Fruit fly (Drosophila melanogaster) whole organism, embryonic: ENCODE data around the gene barc.

Source experiments
- Aef1 ChIP-seq: fragments of 200-800 bp; sonication (Bioruptor generic); IDR thresholded peaks from 3 replicates; pipeline ENCODE4 v1.3.6; 2022; ENCODE audit warnings: missing biosample characterization, missing genetic modification characterization
- Bteb2 ChIP-seq: fragments of 200-800 bp; sonication (Bioruptor generic); optimal IDR thresholded peaks from 2 replicates; lab custom pipeline; 2016; ENCODE audit warnings: missing biosample characterization, missing genetic modification characterization
- C15 ChIP-seq: fragments of 200-800 bp; sonication (Bioruptor generic); IDR thresholded peaks from 3 replicates; pipeline ENCODE4 v1.3.6; 2022; ENCODE audit warnings: missing biosample characterization, missing genetic modification characterization
- CG10147 ChIP-seq: fragments of 200-800 bp; sonication (Bioruptor generic); optimal IDR thresholded peaks from 2 replicates; lab custom pipeline; 2019; ENCODE audit warnings: missing biosample characterization, mild to moderate bottlenecking, missing genetic modification characterization, moderate library complexity
- CG10274 ChIP-seq: fragments of 200-800 bp; sonication (Bioruptor generic); optimal IDR thresholded peaks from 3 replicates; lab custom pipeline; 2017; ENCODE audit warnings: missing biosample characterization, mild to moderate bottlenecking, missing genetic modification characterization
- CG15073 ChIP-seq: fragments of 200-800 bp; sonication (Bioruptor generic); optimal IDR thresholded peaks from 2 replicates; lab custom pipeline; 2016; ENCODE audit warnings: missing biosample characterization, missing genetic modification characterization
- CG16779 ChIP-seq: fragments of 200-800 bp; sonication (Bioruptor generic); IDR thresholded peaks from 2 replicates; pipeline ENCODE4 v1.3.6; 2022; ENCODE audit warnings: missing biosample characterization, missing genetic modification characterization
- CG16863 ChIP-seq: fragments of 200-800 bp; sonication (Bioruptor generic); optimal IDR thresholded peaks from 3 replicates; lab custom pipeline; 2016; ENCODE audit warnings: missing biosample characterization, missing genetic modification characterization
- CG2129 ChIP-seq: fragments of 200-800 bp; sonication (Bioruptor generic); IDR thresholded peaks from 2 replicates; pipeline ENCODE4 v1.3.6; 2022; ENCODE audit warnings: missing biosample characterization, missing genetic modification characterization; ENCODE audit not compliant: partially characterized antibody
- CG2875 ChIP-seq: fragments of 200-800 bp; sonication (Bioruptor generic); optimal IDR thresholded peaks from 2 replicates; lab custom pipeline; 2017; ENCODE audit warnings: missing biosample characterization, mild to moderate bottlenecking, missing genetic modification characterization, missing genetic modification reagents
- CG2889 ChIP-seq: fragments of 200-800 bp; sonication (Bioruptor generic); IDR thresholded peaks from 3 replicates; pipeline ENCODE4 v1.3.6; 2022; ENCODE audit warnings: missing biosample characterization, missing genetic modification characterization
- CG31388 ChIP-seq: fragments of 200-800 bp; sonication (Bioruptor generic); optimal IDR thresholded peaks from 2 replicates; lab custom pipeline; 2016; ENCODE audit warnings: missing biosample characterization, missing genetic modification characterization
- CG3838 ChIP-seq: fragments of 200-800 bp; sonication (Bioruptor generic); optimal IDR thresholded peaks from 3 replicates; lab custom pipeline; 2016; ENCODE audit warnings: missing biosample characterization, missing genetic modification characterization
- CG4820 ChIP-seq: fragments of 200-800 bp; sonication (Bioruptor generic); optimal IDR thresholded peaks from 3 replicates; lab custom pipeline; 2016; ENCODE audit warnings: missing biosample characterization, missing genetic modification characterization
- CG6254 ChIP-seq: fragments of 200-800 bp; sonication (Bioruptor generic); optimal IDR thresholded peaks from 3 replicates; lab custom pipeline; 2017; ENCODE audit warnings: mild to moderate bottlenecking, missing biosample characterization, missing genetic modification reagents, missing genetic modification characterization
- CG6791 ChIP-seq: fragments of 200-800 bp; sonication (Bioruptor generic); IDR thresholded peaks from 3 replicates; pipeline ENCODE4 v1.3.6; 2022; ENCODE audit warnings: missing biosample characterization, missing genetic modification characterization; ENCODE audit not compliant: partially characterized antibody
- CG7928 ChIP-seq: fragments of 200-800 bp; sonication (Bioruptor generic); optimal IDR thresholded peaks from 2 replicates; lab custom pipeline; 2017; ENCODE audit warnings: missing biosample characterization, mild to moderate bottlenecking, missing genetic modification characterization
- CG8290 ChIP-seq, 3 experiments: fragments of 200-800 bp; sonication (Bioruptor generic); optimal IDR thresholded peaks; 2 replicates each; lab custom pipeline; 2016 to 2019; ENCODE audit warnings: missing biosample characterization in 3 of 3, missing genetic modification characterization in 3 of 3, mild to moderate bottlenecking in 2 of 3, moderate library complexity in 1 of 3
- Dip3 ChIP-seq: fragments of 200-800 bp; sonication (Bioruptor generic); optimal IDR thresholded peaks from 3 replicates; lab custom pipeline; 2016; ENCODE audit warnings: missing biosample characterization, missing genetic modification characterization
- Dp ChIP-seq: fragments of 200-800 bp; sonication (Bioruptor generic); optimal IDR thresholded peaks from 2 replicates; lab custom pipeline; 2018; ENCODE audit warnings: missing biosample characterization, mild to moderate bottlenecking, missing genetic modification characterization, moderate library complexity
- Ets97D ChIP-seq: fragments of 200-800 bp; sonication (Bioruptor generic); optimal IDR thresholded peaks from 3 replicates; lab custom pipeline; 2016; ENCODE audit warnings: missing biosample characterization, missing genetic modification characterization
- Hand ChIP-seq: fragments of 200-800 bp; sonication (Bioruptor generic); optimal IDR thresholded peaks from 2 replicates; lab custom pipeline; 2017; ENCODE audit warnings: mild to moderate bottlenecking, missing biosample characterization, missing genetic modification reagents, missing genetic modification characterization
- Jarid2 ChIP-seq: fragments of 200-800 bp; sonication (Bioruptor generic); optimal IDR thresholded peaks from 3 replicates; lab custom pipeline; 2017; ENCODE audit warnings: mild to moderate bottlenecking, missing biosample characterization, missing genetic modification reagents, missing genetic modification characterization
- Lhr ChIP-seq: fragments of 200-800 bp; sonication (Bioruptor generic); optimal IDR thresholded peaks from 3 replicates; lab custom pipeline; 2017; ENCODE audit warnings: mild to moderate bottlenecking, missing biosample characterization, missing genetic modification reagents, missing genetic modification characterization
- Lpt ChIP-seq: fragments of >200 bp; optimal IDR thresholded peaks from 2 replicates; lab custom pipeline; 2018; ENCODE audit warnings: missing biosample characterization, missing genetic modification characterization
- NFAT ChIP-seq: fragments of 200-800 bp; sonication (Bioruptor generic); IDR thresholded peaks from 2 replicates; pipeline ENCODE4 v1.3.6; 2022; ENCODE audit warnings: missing biosample characterization, missing genetic modification characterization
- NK7.1 ChIP-seq: fragments of 200-800 bp; sonication (Bioruptor generic); optimal IDR thresholded peaks from 3 replicates; lab custom pipeline; 2016; ENCODE audit warnings: missing biosample characterization, missing genetic modification characterization
- PHDP ChIP-seq: fragments of 200-800 bp; sonication (Bioruptor generic); optimal IDR thresholded peaks from 3 replicates; lab custom pipeline; 2018; ENCODE audit warnings: missing biosample characterization, mild to moderate bottlenecking, missing genetic modification characterization, moderate library complexity
- Sin3A ChIP-seq: fragments of >200 bp; optimal IDR thresholded peaks from 2 replicates; lab custom pipeline; 2018
- Sox100B ChIP-seq: fragments of 200-800 bp; sonication (Bioruptor generic); optimal IDR thresholded peaks from 3 replicates; lab custom pipeline; 2018; ENCODE audit warnings: missing biosample characterization, mild to moderate bottlenecking, missing genetic modification characterization
- Tbp ChIP-seq: fragments of >200 bp; optimal IDR thresholded peaks from 2 replicates; lab custom pipeline; 2018; ENCODE audit warnings: missing biosample characterization, missing genetic modification characterization
- br ChIP-seq: fragments of >200 bp; optimal IDR thresholded peaks from 2 replicates; lab custom pipeline; 2017
- cad ChIP-seq: fragments of >200 bp; optimal IDR thresholded peaks from 2 replicates; lab custom pipeline; 2017; ENCODE audit warnings: missing biosample characterization, missing genetic modification characterization
- fru ChIP-seq: fragments of >200 bp; optimal IDR thresholded peaks from 2 replicates; lab custom pipeline; 2017
- gem ChIP-seq: fragments of 200-800 bp; sonication (Bioruptor generic); optimal IDR thresholded peaks from 2 replicates; lab custom pipeline; 2019; ENCODE audit warnings: missing biosample characterization, mild to moderate bottlenecking, missing genetic modification characterization, moderate library complexity
- hb ChIP-seq: fragments of 200-800 bp; sonication (Bioruptor generic); IDR thresholded peaks from 3 replicates; pipeline ENCODE4 v1.3.6; 2022; ENCODE audit warnings: missing biosample characterization, missing genetic modification characterization; ENCODE audit not compliant: partially characterized antibody
- inv ChIP-seq: fragments of 200-800 bp; sonication (Bioruptor generic); IDR thresholded peaks from 2 replicates; pipeline ENCODE4 v1.3.6; 2022; ENCODE audit warnings: missing biosample characterization, missing genetic modification characterization; ENCODE audit not compliant: partially characterized antibody
- kah ChIP-seq: fragments of 200-800 bp; sonication (Bioruptor generic); optimal IDR thresholded peaks from 2 replicates; lab custom pipeline; 2018; ENCODE audit warnings: missing biosample characterization, mild to moderate bottlenecking, missing genetic modification characterization
- knrl ChIP-seq: fragments of 200-800 bp; sonication (Bioruptor generic); IDR thresholded peaks from 3 replicates; pipeline ENCODE4 v1.3.6; 2022; ENCODE audit warnings: missing biosample characterization, missing genetic modification characterization; ENCODE audit not compliant: partially characterized antibody
- lmd ChIP-seq: fragments of 200-800 bp; sonication (Bioruptor generic); IDR thresholded peaks from 2 replicates; pipeline ENCODE4 v1.3.6; 2022; ENCODE audit warnings: missing biosample characterization, missing genetic modification characterization
- pho ChIP-seq: fragments of 200-800 bp; sonication (Bioruptor generic); optimal IDR thresholded peaks from 2 replicates; lab custom pipeline; 2016; ENCODE audit warnings: missing biosample characterization, missing genetic modification characterization
- pnt ChIP-seq: fragments of 200-800 bp; sonication (Bioruptor generic); optimal IDR thresholded peaks from 3 replicates; lab custom pipeline; 2016; ENCODE audit warnings: missing biosample characterization, missing genetic modification characterization
- ro ChIP-seq: fragments of 200-800 bp; sonication (Bioruptor generic); IDR thresholded peaks from 2 replicates; pipeline ENCODE4 v1.3.6; 2022; ENCODE audit warnings: missing biosample characterization, missing genetic modification characterization
- seq ChIP-seq: fragments of 200-800 bp; sonication (Bioruptor generic); IDR thresholded peaks from 2 replicates; pipeline ENCODE4 v1.3.6; 2022; ENCODE audit warnings: missing biosample characterization, missing genetic modification characterization
- sna ChIP-seq: fragments of 200-800 bp; sonication (Bioruptor generic); IDR thresholded peaks from 2 replicates; pipeline ENCODE4 v1.3.6; 2022; ENCODE audit warnings: missing biosample characterization, missing genetic modification characterization; ENCODE audit not compliant: partially characterized antibody
- ssp ChIP-seq: fragments of 200-800 bp; sonication (Bioruptor generic); IDR thresholded peaks from 2 replicates; pipeline ENCODE4 v1.3.6; 2022; ENCODE audit warnings: missing biosample characterization, missing genetic modification characterization
- stc ChIP-seq: fragments of 200-800 bp; sonication (Bioruptor generic); IDR thresholded peaks from 2 replicates; pipeline ENCODE4 v1.3.6; 2022; ENCODE audit warnings: missing biosample characterization, missing genetic modification characterization
- tin ChIP-seq: fragments of 200-800 bp; sonication (Bioruptor generic); optimal IDR thresholded peaks from 3 replicates; lab custom pipeline; 2016; ENCODE audit warnings: missing biosample characterization, missing genetic modification characterization
- ttk ChIP-seq: fragments of 200-800 bp; sonication (Bioruptor generic); IDR thresholded peaks from 2 replicates; pipeline ENCODE4 v2.1.2; 2022; ENCODE audit warnings: missing biosample characterization, missing genetic modification characterization
- vnd ChIP-seq: fragments of 200-800 bp; sonication (Bioruptor generic); IDR thresholded peaks from 3 replicates; pipeline ENCODE4 v1.3.6; 2022; ENCODE audit warnings: missing biosample characterization, missing genetic modification characterization; ENCODE audit not compliant: partially characterized antibody
- wdn ChIP-seq: fragments of 200-800 bp; sonication (Bioruptor generic); IDR thresholded peaks from 2 replicates; pipeline ENCODE4 v1.3.6; 2022; ENCODE audit warnings: missing biosample characterization, missing genetic modification characterization
- zen2 ChIP-seq: fragments of 200-800 bp; sonication (Bioruptor generic); IDR thresholded peaks from 3 replicates; pipeline ENCODE4 v1.3.6; 2022; ENCODE audit warnings: missing biosample characterization, missing genetic modification characterization; ENCODE audit not compliant: partially characterized antibody

Gene barc

dm6 chr3L:21476429-21477006 lies 43.6 kb upstream of the barc start, which contains the start of gene croc (continued):
- no peak for TF ChIP-seq CG4820 (GFP tag; lab: Kevin White, UChicago)
- TF ChIP-seq Tbp (GFP tag; lab: Kevin White, UChicago), result no peak
- no peak for TF ChIP-seq Dp
- TF ChIP-seq br (lab: Kevin White, UChicago), result no peak
- TF ChIP-seq CG2129, result no peak
- TF ChIP-seq tin (GFP tag; lab: Kevin White, UChicago), result peak; percentile 33
- TF ChIP-seq Bteb2 (GFP tag; lab: Kevin White, UChicago), result no peak
- no peak for TF ChIP-seq C15 (GFP tag; lab: Robert Waterston, UW)
- TF ChIP-seq CG10147 (GFP tag; lab: Kevin White, UChicago), result no peak
- TF ChIP-seq kah (GFP tag; lab: Kevin White, UChicago), result no peak
- TF ChIP-seq pnt (GFP tag; lab: Kevin White, UChicago), result no peak
- TF ChIP-seq Dip3 (GFP tag; lab: Kevin White, UChicago), result no peak
- TF ChIP-seq vnd (GFP tag; lab: Robert Waterston, UW), result peak; percentile 31; the same call in 1 of the 3 replicates
- no peak for TF ChIP-seq stc (GFP tag; lab: Robert Waterston, UW)
- no peak for TF ChIP-seq CG8290 (GFP tag; optimal IDR thresholded peaks at IDR 0.05; lab: Kevin White, UChicago)
- TF ChIP-seq CG8290 (tag; optimal IDR thresholded peaks at IDR 0.05; lab: Kevin White, UChicago), result no peak
- TF ChIP-seq Aef1 (GFP tag; lab: Robert Waterston, UW), result no peak
- no peak for TF ChIP-seq sna (GFP tag; lab: Robert Waterston, UW)
- no peak for TF ChIP-seq ttk (GFP tag; lab: Robert Waterston, UW)
- no peak for TF ChIP-seq CG7928
- no peak for TF ChIP-seq CG3838
- TF ChIP-seq Lpt (GFP tag; lab: Kevin White, UChicago), result no peak
- no peak for TF ChIP-seq CG10274
- no peak for TF ChIP-seq CG15073 (GFP tag; lab: Kevin White, UChicago)
- no peak for TF ChIP-seq CG2875 (GFP tag; lab: Kevin White, UChicago)
- no peak for TF ChIP-seq NK7.1 (GFP tag; lab: Kevin White, UChicago)
- no peak for TF ChIP-seq Hand (GFP tag; lab: Kevin White, UChicago)
- no peak for TF ChIP-seq CG6791 (GFP tag; lab: Robert Waterston, UW)
- no peak for TF ChIP-seq fru (lab: Kevin White, UChicago)
- no peak for TF ChIP-seq CG6254 (GFP tag; lab: Kevin White, UChicago)
- no peak for TF ChIP-seq pho (GFP tag; lab: Kevin White, UChicago)
- TF ChIP-seq zen2, result peak; percentile 55; the same call in 1 of the 3 replicates
- no peak for TF ChIP-seq Sin3A
- no peak for TF ChIP-seq hb (GFP tag; lab: Robert Waterston, UW)
- TF ChIP-seq Jarid2, result peak; percentile 67
- no peak for TF ChIP-seq CG2889
- no peak for TF ChIP-seq knrl (GFP tag; lab: Robert Waterston, UW)
- TF ChIP-seq ro (GFP tag; lab: Robert Waterston, UW), result no peak
- no peak for TF ChIP-seq inv (GFP tag; lab: Robert Waterston, UW)
- TF ChIP-seq cad (GFP tag; lab: Kevin White, UChicago), result no peak
- TF ChIP-seq gem (tag; lab: Kevin White, UChicago), result no peak
- peak; percentile 40 for TF ChIP-seq Ets97D
- no peak for TF ChIP-seq lmd (GFP tag; lab: Robert Waterston, UW)
- TF ChIP-seq CG31388 (GFP tag; lab: Kevin White, UChicago), result no peak
- TF ChIP-seq NFAT (GFP tag; lab: Robert Waterston, UW), result no peak
- TF ChIP-seq PHDP (tag; lab: Kevin White, UChicago), result no peak
- TF ChIP-seq Sox100B (GFP tag; lab: Kevin White, UChicago), result no peak
- no peak for TF ChIP-seq CG16779 (GFP tag; lab: Robert Waterston, UW)
- no peak for TF ChIP-seq wdn (GFP tag; lab: Robert Waterston, UW)
- TF ChIP-seq seq (GFP tag; lab: Robert Waterston, UW), result peak; percentile 68; the same call in 1 of the 2 replicates
- no peak for TF ChIP-seq ssp (GFP tag; lab: Robert Waterston, UW)
- no peak for TF ChIP-seq CG16863 (GFP tag; lab: Kevin White, UChicago)
- no peak for TF ChIP-seq Lhr
